Worm (Caenorhabditis elegans) whole organism, young adult: Measurements from ENCODE around the gene clec-27.

Source experiments
- F23B12.7 ChIP-seq: sonication (generic microtip); optimal IDR thresholded peaks from 2 replicates; lab custom pipeline; 2017; ENCODE audit warnings: missing genetic modification characterization, mild to moderate bottlenecking, missing compliant biosample characterization, antibody characterized with exemption, moderate library complexity; ENCODE audit not compliant: insufficient read depth
- lin-26 ChIP-seq: fragments of 200-800 bp; sonication (Bioruptor generic); IDR thresholded peaks from 2 replicates; pipeline ENCODE4 v1.3.6; 2022; ENCODE audit warnings: missing genetic modification reagents, missing genetic modification characterization, missing compliant biosample characterization
- madf-3 ChIP-seq: fragments of 200-800 bp; sonication (Bioruptor generic); IDR thresholded peaks from 2 replicates; pipeline ENCODE4 v1.3.6; 2022; ENCODE audit warnings: missing genetic modification reagents, missing genetic modification characterization, missing compliant biosample characterization
- nfya-2 ChIP-seq: fragments of 200-800 bp; sonication (Bioruptor generic); IDR thresholded peaks from 2 replicates; pipeline ENCODE4 v1.3.6; 2022; ENCODE audit warnings: missing genetic modification reagents, missing genetic modification characterization, missing compliant biosample characterization
- snpc-1.3 ChIP-seq: sonication (generic microtip); optimal IDR thresholded peaks from 2 replicates; lab custom pipeline; 2017; ENCODE audit warnings: missing genetic modification characterization, mild to moderate bottlenecking, missing compliant biosample characterization, antibody characterized with exemption, moderate library complexity, missing genotype, missing genetic modification reagents; ENCODE audit not compliant: insufficient read depth
- snpc-3.4 ChIP-seq: sonication (generic microtip); optimal IDR thresholded peaks from 2 replicates; lab custom pipeline; 2017; ENCODE audit warnings: missing genetic modification characterization, mild to moderate bottlenecking, missing compliant biosample characterization, antibody characterized with exemption, moderate library complexity, missing genotype, missing genetic modification reagents
- tbx-9 ChIP-seq: sonication (generic microtip); optimal IDR thresholded peaks from 2 replicates; lab custom pipeline; 2016; ENCODE audit warnings: borderline replicate concordance, missing genetic modification characterization, inconsistent platforms, missing compliant biosample characterization
- unc-62 ChIP-seq: fragments of 150-350 bp; optimal IDR thresholded peaks from 2 replicates; lab custom pipeline; 2014; ENCODE audit warnings: missing biosample characterization, missing genetic modification reagents, missing genetic modification characterization

- TF ChIP-seq madf-3 (GFP tag; lab: Robert Waterston, UW) (no peak), lin-26 (GFP tag; lab: Robert Waterston, UW) (no peak), unc-62 (GFP tag; lab: Kevin White, UChicago) (no peak), nfya-2 (GFP tag; lab: Robert Waterston, UW) (no peak), snpc-3.4 (tag; lab: Kevin White, UChicago) (no peak), snpc-1.3 (tag; lab: Kevin White, UChicago) (no peak), F23B12.7 (tag; lab: Kevin White, UChicago) (no peak), tbx-9 (tag; lab: Kevin White, UChicago) (no peak)
These were observed 34.4 kb downstream of the clec-27 start, which contains the start of the genes ifas-2 and fbxa-44 for ce11 chrV:16888788-16889325.
